Worm (Caenorhabditis elegans) whole organism, midembryonic: ENCODE results near the gene col-75.

Experiments
- cog-1 ChIP-seq: sonication (generic microtip); optimal IDR thresholded peaks from 2 replicates; lab custom pipeline; 2016; ENCODE audit warnings: missing genetic modification characterization, missing compliant biosample characterization
- tab-1 ChIP-seq: fragments of 200-800 bp; sonication (Bioruptor generic); IDR thresholded peaks from 2 replicates; pipeline ENCODE4 v1.3.6; 2022; ENCODE audit warnings: missing genetic modification characterization, missing compliant biosample characterization

- TF ChIP-seq tab-1 (no peak), cog-1 (tag; lab: Kevin White, UChicago) (no peak)
Observed at ce11 chrII:6410181-6410580, 15.9 kb upstream of the col-75 start, which contains the start of gene T25D10.4.
